Fruit fly (Drosophila melanogaster): ENCODE measurements around the gene Qtzl.

- no peak for TF ChIP-seq CG2199 (GFP tag; IDR thresholded peaks at IDR 0.05)
- peak; percentile 67 for TF ChIP-seq CG2202 (tag; optimal IDR thresholded peaks at IDR 0.05)
- no peak for TF ChIP-seq ken (GFP tag; IDR thresholded peaks at IDR 0.05)
- no peak for TF ChIP-seq ap (GFP tag; IDR thresholded peaks at IDR 0.05)
- peak; percentile 36 for TF ChIP-seq CG15073 (GFP tag; optimal IDR thresholded peaks at IDR 0.05)
- peak; percentile 84 for TF ChIP-seq Max (GFP tag; optimal IDR thresholded peaks at IDR 0.05)
- TF ChIP-seq CG1602 (GFP tag; optimal IDR thresholded peaks at IDR 0.05) = peak; percentile 90
- TF ChIP-seq peb (GFP tag; IDR thresholded peaks at IDR 0.05) = no peak
Observed at dm6 chr2L:12010877-12011666, 15.5 kb downstream of the Qtzl start.

Data from whole organism, embryonic.